Fruit fly (Drosophila melanogaster) whole organism, embryonic: ENCODE data around the gene CG31542.

Experiments used
- Abd-B ChIP-seq: fragments of 200-800 bp; sonication (Bioruptor generic); optimal IDR thresholded peaks from 2 replicates; lab custom pipeline; 2018; ENCODE audit warnings: missing biosample characterization, mild to moderate bottlenecking, missing genetic modification characterization, moderate library complexity
- Adf1 ChIP-seq: fragments of 200-800 bp; sonication (Bioruptor generic); IDR thresholded peaks from 2 replicates; pipeline ENCODE4 v1.3.6; 2022; ENCODE audit warnings: missing biosample characterization, missing genetic modification characterization
- Aef1 ChIP-seq: fragments of 200-800 bp; sonication (Bioruptor generic); IDR thresholded peaks from 3 replicates; pipeline ENCODE4 v1.3.6; 2022; ENCODE audit warnings: missing biosample characterization, missing genetic modification characterization
- BEAF-32 ChIP-seq: fragments of 200-800 bp; sonication (Bioruptor generic); optimal IDR thresholded peaks from 3 replicates; lab custom pipeline; 2017; ENCODE audit warnings: missing biosample characterization, missing genetic modification characterization, mild to moderate bottlenecking, moderate library complexity, missing genetic modification reagents
- Bdp1 ChIP-seq: fragments of 200-800 bp; sonication (Bioruptor generic); optimal IDR thresholded peaks from 3 replicates; lab custom pipeline; 2016; ENCODE audit warnings: missing biosample characterization, missing genetic modification characterization
- CG1024 ChIP-seq: fragments of 200-800 bp; sonication (Bioruptor generic); IDR thresholded peaks from 2 replicates; pipeline ENCODE4 v1.3.6; 2022; ENCODE audit warnings: missing biosample characterization, missing genetic modification characterization
- CG10462 ChIP-seq: fragments of 200-800 bp; sonication (Bioruptor generic); optimal IDR thresholded peaks from 2 replicates; lab custom pipeline; 2016; ENCODE audit warnings: missing biosample characterization, missing genetic modification characterization
- CG10565 ChIP-seq: fragments of 200-800 bp; sonication (Bioruptor generic); optimal IDR thresholded peaks from 3 replicates; lab custom pipeline; 2016; ENCODE audit warnings: missing biosample characterization, mild to moderate bottlenecking, missing genetic modification characterization
- CG11695 ChIP-seq: fragments of 200-800 bp; sonication (Bioruptor generic); IDR thresholded peaks from 3 replicates; pipeline ENCODE4 v1.3.6; 2022; ENCODE audit warnings: missing biosample characterization, missing genetic modification characterization
- CG12299 ChIP-seq: fragments of 200-800 bp; sonication (Bioruptor generic); optimal IDR thresholded peaks from 2 replicates; lab custom pipeline; 2018; ENCODE audit warnings: missing biosample characterization, mild to moderate bottlenecking, missing genetic modification characterization
- CG13424 ChIP-seq: fragments of 200-800 bp; sonication (Bioruptor generic); optimal IDR thresholded peaks from 2 replicates; lab custom pipeline; 2019; ENCODE audit warnings: missing biosample characterization, mild to moderate bottlenecking, missing genetic modification characterization, moderate library complexity
- CG13775 ChIP-seq: fragments of 200-800 bp; sonication (Bioruptor generic); optimal IDR thresholded peaks from 3 replicates; lab custom pipeline; 2017; ENCODE audit warnings: missing biosample characterization, mild to moderate bottlenecking, missing genetic modification characterization
- CG17385 ChIP-seq: fragments of 200-800 bp; sonication (Bioruptor generic); optimal IDR thresholded peaks from 3 replicates; lab custom pipeline; 2018; ENCODE audit warnings: missing biosample characterization, mild to moderate bottlenecking, missing genetic modification characterization
- CG17568 ChIP-seq: fragments of 200-800 bp; sonication (Bioruptor generic); optimal IDR thresholded peaks from 2 replicates; lab custom pipeline; 2018; ENCODE audit warnings: missing biosample characterization, mild to moderate bottlenecking, missing genetic modification characterization, moderate library complexity
- CG2202 ChIP-seq: fragments of 200-800 bp; sonication (Bioruptor generic); optimal IDR thresholded peaks from 2 replicates; lab custom pipeline; 2018; ENCODE audit warnings: missing biosample characterization, mild to moderate bottlenecking, missing genetic modification characterization
- CG2712 ChIP-seq: fragments of 200-800 bp; optimal IDR thresholded peaks from 3 replicates; lab custom pipeline; 2019; ENCODE audit warnings: missing biosample characterization, mild to moderate bottlenecking, missing genetic modification characterization, moderate library complexity
- CG32767 ChIP-seq: fragments of 200-800 bp; sonication (Bioruptor generic); IDR thresholded peaks from 2 replicates; pipeline ENCODE4 v1.3.6; 2022; ENCODE audit warnings: missing biosample characterization, missing genetic modification characterization
- CG3838 ChIP-seq: fragments of 200-800 bp; sonication (Bioruptor generic); optimal IDR thresholded peaks from 3 replicates; lab custom pipeline; 2016; ENCODE audit warnings: missing biosample characterization, missing genetic modification characterization
- CG4707 ChIP-seq: fragments of 200-800 bp; sonication (Bioruptor generic); optimal IDR thresholded peaks from 2 replicates; lab custom pipeline; 2018; ENCODE audit warnings: missing biosample characterization, mild to moderate bottlenecking, missing genetic modification characterization, moderate library complexity
- CG5180 ChIP-seq: fragments of 200-800 bp; sonication (Bioruptor generic); optimal IDR thresholded peaks from 3 replicates; lab custom pipeline; 2017; ENCODE audit warnings: missing biosample characterization, missing genetic modification characterization, mild to moderate bottlenecking, moderate library complexity, missing genetic modification reagents
- CG6254 ChIP-seq: fragments of 200-800 bp; sonication (Bioruptor generic); optimal IDR thresholded peaks from 3 replicates; lab custom pipeline; 2017; ENCODE audit warnings: mild to moderate bottlenecking, missing biosample characterization, missing genetic modification reagents, missing genetic modification characterization
- CG6689 ChIP-seq: fragments of 200-800 bp; sonication (Bioruptor generic); IDR thresholded peaks from 2 replicates; pipeline ENCODE4 v1.3.6; 2022; ENCODE audit warnings: missing biosample characterization, missing genetic modification characterization
- CG7271 ChIP-seq: fragments of 200-800 bp; sonication (Bioruptor generic); optimal IDR thresholded peaks from 2 replicates; lab custom pipeline; 2018; ENCODE audit warnings: missing biosample characterization, mild to moderate bottlenecking, missing genetic modification characterization, moderate library complexity
- CG7839 ChIP-seq: fragments of 200-800 bp; sonication (Bioruptor generic); optimal IDR thresholded peaks from 3 replicates; lab custom pipeline; 2018; ENCODE audit warnings: missing biosample characterization, mild to moderate bottlenecking, missing genetic modification characterization, moderate library complexity
- CG9437 ChIP-seq: fragments of 200-800 bp; sonication (Bioruptor generic); optimal IDR thresholded peaks from 2 replicates; lab custom pipeline; 2018; ENCODE audit warnings: missing biosample characterization, mild to moderate bottlenecking, missing genetic modification characterization
- CrebB ChIP-seq: fragments of 200-800 bp; sonication (Bioruptor generic); optimal IDR thresholded peaks from 3 replicates; lab custom pipeline; 2018; ENCODE audit warnings: missing biosample characterization, mild to moderate bottlenecking, missing genetic modification characterization
- D ChIP-seq, 2 experiments: fragments of 200-800 bp in 1 of 2; fragments of >200 bp in 1 of 2; sonication (Bioruptor generic) in 1 of 2; optimal IDR thresholded peaks; 2 replicates in 1 of 2; 3 replicates in 1 of 2; lab custom pipeline; 2017; ENCODE audit warnings: mild to moderate bottlenecking in 1 of 2, missing biosample characterization in 1 of 2, missing genetic modification characterization in 1 of 2, missing genetic modification reagents in 1 of 2
- Eip74EF ChIP-seq, 2 experiments: fragments of 200-800 bp in 1 of 2; fragments of >200 bp in 1 of 2; sonication (Bioruptor generic) in 1 of 2; optimal IDR thresholded peaks; 2 replicates each; lab custom pipeline; 2017 to 2019; ENCODE audit warnings: missing biosample characterization in 2 of 2, missing genetic modification characterization in 2 of 2, mild to moderate bottlenecking in 1 of 2, moderate library complexity in 1 of 2
- Gug ChIP-seq: fragments of 200-800 bp; sonication (Bioruptor generic); IDR thresholded peaks from 4 replicates; pipeline ENCODE4 v1.3.6; 2022; ENCODE audit warnings: missing biosample characterization, missing genetic modification characterization
- Hey ChIP-seq: fragments of 200-800 bp; sonication (Bioruptor generic); optimal IDR thresholded peaks from 3 replicates; lab custom pipeline; 2018; ENCODE audit warnings: missing biosample characterization, mild to moderate bottlenecking, missing genetic modification characterization
- Max ChIP-seq: fragments of 200-800 bp; sonication (Bioruptor generic); optimal IDR thresholded peaks from 2 replicates; lab custom pipeline; 2016; ENCODE audit warnings: missing biosample characterization, mild to moderate bottlenecking, missing genetic modification characterization
- Myb ChIP-seq: fragments of 200-800 bp; sonication (Bioruptor generic); optimal IDR thresholded peaks from 2 replicates; lab custom pipeline; 2016; ENCODE audit warnings: missing biosample characterization, missing genetic modification characterization
- Sox102F ChIP-seq: fragments of 200-800 bp; sonication (Bioruptor generic); optimal IDR thresholded peaks from 2 replicates; lab custom pipeline; 2018; ENCODE audit warnings: missing biosample characterization, mild to moderate bottlenecking, missing genetic modification characterization, moderate library complexity
- Spps ChIP-seq: fragments of 200-800 bp; sonication (Bioruptor generic); optimal IDR thresholded peaks from 2 replicates; lab custom pipeline; 2018; ENCODE audit warnings: missing biosample characterization, mild to moderate bottlenecking, missing genetic modification characterization
- Vsx1 ChIP-seq: fragments of 200-800 bp; sonication (Bioruptor generic); optimal IDR thresholded peaks from 2 replicates; lab custom pipeline; 2017; ENCODE audit warnings: missing biosample characterization, mild to moderate bottlenecking, missing genetic modification characterization, missing genetic modification reagents
- bbx ChIP-seq: fragments of 200-800 bp; sonication (Bioruptor generic); IDR thresholded peaks from 2 replicates; pipeline ENCODE4 v1.3.6; 2022; ENCODE audit warnings: missing biosample characterization, missing genetic modification characterization; ENCODE audit not compliant: partially characterized antibody
- caup ChIP-seq: fragments of 200-800 bp; sonication (Bioruptor generic); optimal IDR thresholded peaks from 3 replicates; lab custom pipeline; 2017; ENCODE audit warnings: missing biosample characterization, mild to moderate bottlenecking, missing genetic modification characterization, moderate library complexity; ENCODE audit not compliant: severe bottlenecking
- dysf ChIP-seq: fragments of 200-800 bp; sonication (Bioruptor generic); IDR thresholded peaks from 3 replicates; pipeline ENCODE4 v1.3.6; 2022; ENCODE audit warnings: missing biosample characterization, missing genetic modification characterization
- fu2 ChIP-seq: fragments of 200-800 bp; sonication (Bioruptor generic); optimal IDR thresholded peaks from 2 replicates; lab custom pipeline; 2016; ENCODE audit warnings: missing biosample characterization, missing genetic modification characterization
- hb ChIP-seq: fragments of 200-800 bp; sonication (Bioruptor generic); IDR thresholded peaks from 3 replicates; pipeline ENCODE4 v1.3.6; 2022; ENCODE audit warnings: missing biosample characterization, missing genetic modification characterization; ENCODE audit not compliant: partially characterized antibody
- hth ChIP-seq: fragments of >200 bp; optimal IDR thresholded peaks from 2 replicates; lab custom pipeline; 2017; ENCODE audit warnings: inconsistent platforms
- luna ChIP-seq: fragments of 200-800 bp; sonication (Bioruptor generic); optimal IDR thresholded peaks from 2 replicates; lab custom pipeline; 2016; ENCODE audit warnings: missing biosample characterization, missing genetic modification characterization
- maf-S ChIP-seq: fragments of 200-800 bp; sonication (Bioruptor generic); optimal IDR thresholded peaks from 2 replicates; lab custom pipeline; 2016; ENCODE audit warnings: missing biosample characterization, missing genetic modification characterization
- oc ChIP-seq: fragments of 200-800 bp; sonication (Bioruptor generic); optimal IDR thresholded peaks from 2 replicates; lab custom pipeline; 2018; ENCODE audit warnings: missing biosample characterization, mild to moderate bottlenecking, missing genetic modification characterization, moderate library complexity
- pan ChIP-seq, 4 experiments: fragments of >200 bp in 3 of 4; fragments of 200-800 bp in 1 of 4; sonication (Bioruptor generic) in 1 of 4; optimal IDR thresholded peaks in 3 of 4; IDR thresholded peaks in 1 of 4; 2 replicates each; pipeline versions ENCODE4 v1.3.6 to Lab custom; 2017 to 2022; ENCODE audit warnings: missing biosample characterization in 2 of 4, missing genetic modification characterization in 2 of 4, mixed read lengths in 1 of 4
- pita ChIP-seq: fragments of 200-800 bp; sonication (Bioruptor generic); optimal IDR thresholded peaks from 2 replicates; lab custom pipeline; 2017; ENCODE audit warnings: missing biosample characterization, mild to moderate bottlenecking, missing genetic modification characterization
- pzg ChIP-seq: fragments of 200-800 bp; sonication (Bioruptor generic); optimal IDR thresholded peaks from 3 replicates; lab custom pipeline; 2018; ENCODE audit warnings: missing biosample characterization, mild to moderate bottlenecking, missing genetic modification characterization, moderate library complexity
- sob ChIP-seq: fragments of 200-800 bp; sonication (Bioruptor generic); IDR thresholded peaks from 2 replicates; pipeline ENCODE4 v1.3.6; 2022; ENCODE audit warnings: missing biosample characterization, missing genetic modification characterization
- vfl ChIP-seq: fragments of 200-800 bp; sonication (Bioruptor generic); optimal IDR thresholded peaks from 2 replicates; lab custom pipeline; 2016; ENCODE audit warnings: missing biosample characterization, missing genetic modification characterization

CG31542 gene

dm6 chr3R:5412987-5413386, 43.6 kb downstream of the CG31542 start (continued):
- TF ChIP-seq hth (lab: Kevin White, UChicago) (no peak), BEAF-32 (GFP tag; lab: Kevin White, UChicago) (no peak), Hey (tag; lab: Kevin White, UChicago) (no peak), CG13424 (tag; lab: Kevin White, UChicago) (peak; percentile 60), pita (GFP tag; lab: Kevin White, UChicago) (no peak), Sox102F (peak; percentile 54), CG10565 (no peak), CG12299 (tag; lab: Kevin White, UChicago) (no peak), CG4707 (no peak), caup (peak; percentile 31), maf-S (no peak), CG3838 (no peak), CG17568 (no peak), CG2202 (tag; lab: Kevin White, UChicago) (no peak), CG7839 (peak; percentile 63), Adf1 (GFP tag; lab: Robert Waterston, UW) (no peak), Bdp1 (GFP tag; lab: Kevin White, UChicago) (no peak), sob (GFP tag; lab: Robert Waterston, UW) (peak; percentile 24; the same call in 1 of the 2 replicates), CG32767 (GFP tag; lab: Robert Waterston, UW) (no peak), D (optimal IDR thresholded peaks at IDR 0.05; lab: Kevin White, UChicago) (no peak), D (GFP tag; optimal IDR thresholded peaks at IDR 0.05; lab: Kevin White, UChicago) (peak; percentile 44), CG7271 (tag; lab: Kevin White, UChicago) (no peak), Eip74EF (GFP tag; optimal IDR thresholded peaks at IDR 0.05; lab: Kevin White, UChicago) (peak in 1 of 2 experiments; percentile 5), CG2712 (tag; lab: Kevin White, UChicago) (peak; percentile 58), CG10462 (GFP tag; lab: Kevin White, UChicago) (no peak), CG6689 (GFP tag; lab: Robert Waterston, UW) (no peak), dysf (GFP tag; lab: Robert Waterston, UW) (0 out of 3 replicates have a peak, but pooled peaks have one; percentile 27), luna (no peak), Gug (no peak), CG11695 (GFP tag; lab: Robert Waterston, UW) (no peak), pan (optimal IDR thresholded peaks at IDR 0.05; lab: Kevin White, UChicago) (no peak), pan (GFP tag; optimal IDR thresholded peaks at IDR 0.05 in 1 of 2, IDR thresholded peaks at IDR 0.05 in 1 of 2) (peak in 1 of 2 experiments; percentile 46), CrebB (tag; lab: Kevin White, UChicago) (no peak), hb (no peak), Aef1 (no peak), CG1024 (no peak), bbx (GFP tag; lab: Robert Waterston, UW) (no peak), Myb (no peak), Max (GFP tag; lab: Kevin White, UChicago) (peak; percentile 7), CG5180 (peak; percentile 12), Vsx1 (GFP tag; lab: Kevin White, UChicago) (no peak), vfl (no peak), CG9437 (GFP tag; lab: Kevin White, UChicago) (peak; percentile 26), CG13775 (peak; percentile 54), Abd-B (GFP tag; lab: Kevin White, UChicago) (no peak), oc (tag; lab: Kevin White, UChicago) (no peak), CG17385 (peak; percentile 43), pzg (GFP tag; lab: Kevin White, UChicago) (no peak), fu2 (GFP tag; lab: Kevin White, UChicago) (no peak), CG6254 (GFP tag; lab: Kevin White, UChicago) (no peak), Spps (tag; lab: Kevin White, UChicago) (no peak)
